Fruit fly (Drosophila melanogaster) Kc167 (cell line): Measurements from ENCODE around the gene Ilp8.

ENCODE experiments used
- Myc ChIP-seq: fragments of >200 bp; optimal IDR thresholded peaks from 2 replicates; lab custom pipeline; 2017; ENCODE audit warnings: missing external identifiers
- Sin3A ChIP-seq: fragments of >200 bp; optimal IDR thresholded peaks from 2 replicates; lab custom pipeline; 2018; ENCODE audit warnings: missing external identifiers
- h ChIP-seq: fragments of >200 bp; optimal IDR thresholded peaks from 3 replicates; lab custom pipeline; 2018; ENCODE audit warnings: missing external identifiers
- insv ChIP-seq: fragments of >200 bp; optimal IDR thresholded peaks from 3 replicates; lab custom pipeline; 2018; ENCODE audit warnings: missing external identifiers
- psq ChIP-seq: fragments of >200 bp; optimal IDR thresholded peaks from 2 replicates; lab custom pipeline; 2017; ENCODE audit warnings: missing external identifiers
- ttk ChIP-seq: sonication (Bioruptor generic); optimal IDR thresholded peaks from 2 replicates; lab custom pipeline; 2017; ENCODE audit warnings: missing external identifiers

Ilp8 gene

DNA sequence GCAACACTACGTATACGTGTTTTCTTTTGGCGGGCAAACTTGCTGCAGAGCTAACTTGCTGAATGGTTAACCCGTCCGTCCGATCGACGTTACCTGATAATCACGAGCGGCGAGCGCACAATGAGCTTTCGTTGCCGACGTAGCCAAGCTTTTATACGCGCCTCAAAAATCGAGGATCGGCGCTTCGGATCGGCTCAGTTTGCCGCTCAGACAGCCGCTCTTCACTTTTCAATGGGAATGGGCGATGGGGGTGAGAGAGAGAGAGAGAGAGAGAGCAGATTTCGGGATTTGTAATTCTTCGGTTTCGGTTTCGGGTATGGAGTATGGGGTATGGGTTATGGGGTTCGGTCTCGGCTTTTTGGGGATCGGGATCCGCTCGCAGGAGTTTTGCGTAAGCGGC, at the start of gene Ilp8:
TSS of gene Ilp8 (minus strand) at position 110 of the 400 bp plus-strand sequence.
- TF ChIP-seq Myc (no peak), ttk (no peak), psq (no peak)

DNA sequence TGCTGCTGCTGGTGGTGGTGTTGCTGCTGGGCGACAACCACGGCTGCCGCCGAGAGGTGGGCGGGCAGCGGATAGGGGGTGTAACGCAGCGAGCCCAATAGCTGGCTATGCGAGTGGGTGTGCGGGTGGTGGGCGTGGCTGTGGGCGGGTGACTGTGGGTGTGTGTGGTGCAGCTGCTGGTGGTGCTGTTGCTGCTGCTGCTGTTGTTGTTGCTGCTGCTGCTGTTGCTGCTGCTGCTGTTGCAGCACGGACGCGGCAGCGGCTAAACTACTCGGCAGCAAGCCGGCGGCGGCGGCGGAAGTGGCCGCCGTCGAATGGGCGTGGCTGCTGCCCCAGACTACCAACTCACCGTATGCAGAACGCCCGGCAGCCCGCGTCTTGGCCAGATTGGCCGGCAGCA, 45.4 kb upstream of the Ilp8 start:
- TF ChIP-seq h (lab: Kevin White, UChicago): no peak
- TF ChIP-seq Myc: no peak
- no peak for TF ChIP-seq psq
- no peak for TF ChIP-seq Sin3A (lab: Kevin White, UChicago)
- no peak for TF ChIP-seq ttk
- TF ChIP-seq insv (lab: Kevin White, UChicago): no peak

DNA sequence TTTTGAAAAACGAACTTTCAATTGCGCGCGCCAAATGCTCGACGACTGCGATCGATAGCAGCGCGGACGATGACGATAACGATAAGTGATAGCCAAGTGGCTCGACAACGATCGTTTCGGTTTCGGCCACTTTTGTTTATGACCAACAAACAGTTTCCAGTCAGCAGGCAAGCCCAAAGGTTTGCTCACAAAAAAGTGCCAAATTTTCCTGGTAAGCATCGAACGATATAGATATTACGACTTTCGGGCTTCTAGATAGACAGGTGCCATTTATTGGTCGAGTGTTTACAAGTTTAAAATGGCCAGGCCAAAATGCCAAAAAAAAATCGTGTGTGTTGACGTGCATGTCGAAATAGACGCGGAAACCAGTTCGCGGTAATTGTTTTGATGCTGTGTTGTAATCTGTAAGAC, 23.6 kb upstream of the Ilp8 start, which contains the start of gene CG7724:
TSS of gene CG7724 (plus strand) at position 147 of the 411 bp plus-strand sequence.
- no peak for TF ChIP-seq psq
- no peak for TF ChIP-seq insv (lab: Kevin White, UChicago)
- no peak for TF ChIP-seq ttk
- TF ChIP-seq Myc: no peak
- no peak for TF ChIP-seq Sin3A (lab: Kevin White, UChicago)
- no peak for TF ChIP-seq h (lab: Kevin White, UChicago)

DNA sequence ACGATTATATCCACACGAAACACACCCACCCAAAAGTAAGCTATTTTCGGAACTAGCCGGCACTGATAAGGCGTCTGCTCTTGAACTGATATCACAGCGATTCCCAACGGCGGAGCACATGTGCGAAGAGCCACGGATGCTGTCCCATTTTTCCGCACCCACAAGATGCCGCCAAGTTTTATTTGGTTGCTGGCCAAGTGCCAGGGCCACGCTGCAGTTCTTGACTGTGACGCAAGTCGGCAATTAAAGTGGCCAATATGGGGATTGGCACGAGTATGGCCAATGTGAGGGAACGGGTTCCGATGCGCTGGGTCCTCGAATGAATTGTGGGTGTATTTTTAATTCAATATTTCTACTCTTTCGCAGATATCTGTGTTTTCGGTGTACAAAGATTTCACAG, 22.1 kb upstream of the Ilp8 start:
- TF ChIP-seq insv (lab: Kevin White, UChicago) (no peak), Myc (no peak), psq (no peak), h (lab: Kevin White, UChicago) (no peak), Sin3A (lab: Kevin White, UChicago) (no peak), ttk (no peak)

DNA sequence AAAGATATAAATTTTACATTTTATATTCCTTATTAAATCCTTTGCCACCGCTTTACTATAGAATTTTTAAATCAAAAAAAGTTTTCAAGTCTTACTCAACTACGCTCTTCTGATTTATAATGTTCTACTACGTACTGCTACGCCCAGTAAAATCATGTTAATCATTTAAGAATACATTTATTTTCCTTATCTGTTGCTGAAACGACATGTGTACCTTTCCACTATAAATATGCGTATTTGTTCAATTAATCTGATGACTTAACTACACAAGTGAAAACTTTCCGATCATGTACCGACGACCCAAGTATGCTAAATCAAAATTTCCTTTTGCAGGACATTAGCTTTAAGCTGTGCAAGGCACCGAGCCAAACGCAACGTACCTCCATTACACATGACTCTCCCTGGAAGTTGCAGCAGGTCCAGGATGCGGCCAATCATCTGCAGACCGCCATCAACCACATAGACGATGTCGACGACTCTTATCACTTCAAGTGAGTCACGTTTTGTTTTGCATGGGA, 20.6 kb upstream of the Ilp8 start:
- TF ChIP-seq h (lab: Kevin White, UChicago) (no peak), ttk (no peak), psq (no peak), insv (lab: Kevin White, UChicago) (no peak), Sin3A (lab: Kevin White, UChicago) (no peak), Myc (no peak)

DNA sequence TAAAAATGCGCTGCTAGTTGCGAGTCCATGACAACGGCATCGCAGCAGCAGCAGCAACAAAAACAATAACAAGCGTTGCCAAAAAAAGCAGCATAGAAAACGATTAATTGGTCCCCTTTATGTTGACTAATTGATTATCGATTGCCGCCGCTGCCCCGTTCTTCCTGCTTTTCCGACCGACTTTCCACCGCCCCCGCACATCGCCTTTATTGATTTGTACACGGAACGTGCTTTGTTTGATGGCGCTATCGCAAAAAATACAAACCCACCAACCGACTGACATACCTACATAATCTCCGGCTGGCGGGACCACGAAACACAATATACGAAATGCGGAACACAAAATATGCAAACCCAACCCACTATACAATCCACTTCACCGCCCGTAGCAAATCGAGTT, 19.6 kb upstream of the Ilp8 start:
- TF ChIP-seq psq: no peak
- TF ChIP-seq insv (lab: Kevin White, UChicago): no peak
- no peak for TF ChIP-seq Sin3A (lab: Kevin White, UChicago)
- TF ChIP-seq Myc: no peak
- no peak for TF ChIP-seq ttk

DNA sequence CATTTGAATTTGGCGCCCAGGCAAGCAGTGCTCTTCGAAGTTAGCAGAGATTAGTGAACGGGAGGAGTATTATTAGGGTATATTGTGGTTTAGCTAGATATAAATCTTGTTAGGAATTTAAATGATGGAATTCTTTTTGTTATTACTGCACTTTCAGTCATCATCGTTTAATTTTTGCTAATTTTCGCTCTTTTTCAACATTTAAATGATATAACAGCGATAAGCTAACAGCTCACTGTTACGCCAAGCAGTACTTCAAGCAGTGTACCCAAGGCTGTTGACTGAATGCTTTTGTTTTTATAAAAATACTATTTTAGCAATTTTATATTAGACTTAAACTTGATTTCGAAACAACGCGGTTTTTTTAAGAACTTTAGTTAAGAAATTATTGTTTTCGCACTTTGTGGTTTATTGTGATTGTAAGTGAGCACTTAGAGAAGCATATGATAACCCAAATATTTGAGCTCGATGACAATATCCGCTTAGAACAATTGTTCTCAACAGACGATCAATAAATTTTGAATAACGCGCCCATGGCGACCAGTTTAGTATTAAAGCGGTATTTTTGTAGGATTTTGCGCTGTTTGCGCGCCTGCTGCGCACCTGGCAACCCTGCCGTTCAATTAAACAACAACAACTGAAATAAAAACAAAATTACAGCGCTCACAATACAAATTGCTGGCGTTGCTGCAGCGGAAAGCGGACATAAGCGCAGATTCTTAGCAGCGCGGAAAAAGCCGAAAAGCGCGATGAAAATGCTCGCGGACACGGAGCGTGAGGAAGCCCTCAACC, 19.0 kb upstream of the Ilp8 start:
- TF ChIP-seq ttk: no peak
- no peak for TF ChIP-seq Sin3A (lab: Kevin White, UChicago)
- no peak for TF ChIP-seq Myc
- no peak for TF ChIP-seq psq
- TF ChIP-seq h (lab: Kevin White, UChicago): no peak
- no peak for TF ChIP-seq insv (lab: Kevin White, UChicago)

DNA sequence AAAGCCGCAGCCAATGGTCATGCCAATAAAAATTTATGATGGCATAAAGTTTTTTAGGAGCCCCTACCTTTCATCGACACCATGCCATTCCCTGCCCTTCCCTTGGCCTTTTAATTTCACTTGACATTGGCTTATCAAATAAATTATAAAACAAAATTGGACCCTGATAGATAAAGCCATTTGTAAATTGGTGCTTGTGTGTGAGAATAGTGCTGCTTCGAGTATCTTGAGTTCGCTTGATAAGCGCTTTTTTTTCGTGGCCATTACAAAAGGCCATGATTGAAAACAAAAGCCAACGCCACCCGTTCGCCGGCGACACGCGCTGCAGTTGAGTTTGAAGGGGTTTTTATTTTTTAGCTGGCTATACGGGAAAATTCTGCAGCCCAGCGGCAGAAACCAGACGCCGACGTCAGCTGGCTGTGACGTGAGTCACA, 18.0 kb upstream of the Ilp8 start:
- no peak for TF ChIP-seq ttk
- no peak for TF ChIP-seq Myc
- no peak for TF ChIP-seq h (lab: Kevin White, UChicago)
- TF ChIP-seq insv (lab: Kevin White, UChicago): no peak
- TF ChIP-seq Sin3A (lab: Kevin White, UChicago): no peak
- TF ChIP-seq psq: no peak

DNA sequence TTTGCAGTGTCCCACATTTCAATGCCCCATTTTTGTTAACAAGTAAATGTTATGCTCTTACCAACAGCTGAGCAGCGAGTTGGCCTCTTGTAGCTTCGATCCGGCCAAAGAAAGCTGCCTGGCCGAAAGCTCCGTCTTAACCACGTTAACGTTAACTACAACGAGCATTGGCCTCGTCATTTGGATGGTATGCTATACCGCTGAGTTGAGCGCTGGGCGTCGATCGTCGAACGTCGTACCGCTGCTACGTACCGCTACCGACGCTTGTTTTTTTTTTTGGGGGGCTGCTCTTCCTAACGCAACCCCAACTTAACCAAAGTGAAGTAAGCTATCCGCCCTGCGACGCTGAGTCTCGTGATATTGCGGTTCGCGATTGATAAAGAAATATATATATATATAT, 17.4 kb upstream of the Ilp8 start, which contains the start of gene rogdi:
TSS of gene rogdi (plus strand) at position 199 of the 400 bp plus-strand sequence.
- TF ChIP-seq Sin3A (lab: Kevin White, UChicago): no peak
- TF ChIP-seq insv (lab: Kevin White, UChicago): no peak
- no peak for TF ChIP-seq h (lab: Kevin White, UChicago)
- no peak for TF ChIP-seq Myc
- no peak for TF ChIP-seq psq

DNA sequence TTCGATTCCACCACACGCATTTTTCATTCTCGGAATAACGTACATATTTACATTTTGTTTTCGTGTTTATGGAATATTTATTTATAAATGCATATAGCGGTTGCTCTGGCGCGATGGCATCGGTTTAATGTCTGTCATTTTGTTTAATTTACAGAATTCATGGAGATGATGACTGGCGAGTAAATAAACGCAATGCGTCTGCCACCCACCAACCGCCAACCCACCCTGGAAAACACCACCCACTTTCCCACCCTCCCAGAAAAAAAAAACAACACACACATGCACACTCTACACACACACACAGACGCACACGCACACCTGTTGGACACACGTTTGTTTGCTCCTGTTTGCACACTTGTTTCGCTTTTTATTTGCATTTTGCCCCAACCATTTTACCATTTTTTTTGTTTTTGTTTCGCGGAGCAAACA, 15.9 kb upstream of the Ilp8 start:
- TF ChIP-seq psq (no peak), Myc (no peak), Sin3A (lab: Kevin White, UChicago) (no peak), h (lab: Kevin White, UChicago) (no peak), insv (lab: Kevin White, UChicago) (no peak), ttk (no peak)

DNA sequence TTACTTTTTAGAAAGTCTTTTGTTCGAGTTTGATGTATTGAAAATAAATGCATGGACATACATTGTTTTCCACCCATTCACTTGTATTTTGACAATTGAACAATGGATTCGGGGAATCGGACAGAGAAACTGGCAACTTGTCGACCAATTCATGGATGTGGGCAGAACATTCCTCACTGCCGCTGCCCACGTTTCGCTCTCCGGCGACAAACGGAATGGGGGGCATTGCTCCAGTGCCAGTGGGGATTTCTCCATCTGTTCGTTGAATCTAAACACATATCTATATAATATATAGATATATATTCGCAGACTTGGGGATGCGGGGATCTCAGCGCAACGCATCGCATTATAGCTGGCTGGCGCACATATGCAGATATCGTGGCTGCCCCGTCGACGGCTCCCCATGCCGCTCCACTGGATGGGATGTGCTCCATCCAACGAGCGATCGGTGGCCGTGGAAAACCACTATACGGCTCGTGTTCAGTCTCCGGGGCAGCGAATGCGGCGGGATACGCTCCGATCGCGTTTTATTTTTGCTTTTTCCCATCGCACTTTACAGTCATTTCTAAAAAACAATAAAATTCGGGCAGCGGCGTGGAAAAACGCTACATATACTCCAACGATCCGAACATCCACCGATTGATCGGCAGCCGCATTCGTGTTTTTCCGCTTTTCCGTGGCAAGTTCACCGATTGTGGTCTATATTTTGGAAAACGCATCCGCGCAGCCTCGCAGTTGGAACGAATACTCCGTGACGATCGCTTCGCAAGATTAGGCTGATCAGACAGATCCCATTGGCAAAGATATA, 13.8 kb upstream of the Ilp8 start, which contains the start of gene TpnC73F:
TSS of gene TpnC73F (plus strand) at position 633 of the 808 bp plus-strand sequence.
- TF ChIP-seq psq (no peak), insv (lab: Kevin White, UChicago) (no peak), h (lab: Kevin White, UChicago) (no peak), Sin3A (lab: Kevin White, UChicago) (no peak), ttk (no peak), Myc (no peak)

DNA sequence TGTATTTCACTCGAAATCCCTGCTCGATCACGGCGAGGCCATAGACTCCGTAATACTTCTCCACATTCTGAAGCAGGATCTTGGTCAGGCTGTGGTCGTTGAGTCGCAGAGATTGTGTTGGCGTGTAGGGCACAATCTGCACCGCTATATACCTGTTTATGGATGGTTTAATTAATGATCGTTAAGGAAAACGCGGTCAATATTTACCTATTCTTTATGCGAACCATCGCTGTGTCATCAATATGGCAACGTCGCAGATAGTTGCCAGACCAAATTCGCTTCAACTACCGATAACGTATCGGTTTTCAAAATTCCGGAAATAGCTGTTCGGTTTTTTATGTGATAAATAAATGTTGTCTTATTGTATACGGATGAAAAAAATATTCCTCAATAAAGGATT, 12.9 kb upstream of the Ilp8 start, which contains the start of gene Pop5:
TSS of gene Pop5 (minus strand) at position 240 of the 400 bp plus-strand sequence.
- TF ChIP-seq insv (lab: Kevin White, UChicago) (no peak), Myc (no peak), h (lab: Kevin White, UChicago) (no peak), ttk (no peak), psq (no peak), Sin3A (lab: Kevin White, UChicago) (no peak)
